Worm (Caenorhabditis elegans) whole organism, midembryonic: Measurements from ENCODE around the gene srx-60.

Source experiments
- ref-1 ChIP-seq: fragments of 200-800 bp; sonication (Bioruptor generic); conservative IDR thresholded peaks from 2 replicates; pipeline ENCODE4 v1.3.6; 2022; ENCODE audit warnings: missing genetic modification reagents, missing genetic modification characterization, missing compliant biosample characterization
- tab-1 ChIP-seq: fragments of 200-800 bp; sonication (Bioruptor generic); IDR thresholded peaks from 2 replicates; pipeline ENCODE4 v1.3.6; 2022; ENCODE audit warnings: missing genetic modification characterization, missing compliant biosample characterization

- TF ChIP-seq ref-1 (GFP tag; lab: Robert Waterston, UW) (no peak), tab-1 (GFP tag; lab: Robert Waterston, UW) (no peak)
These were observed 43.6 kb upstream of the srx-60 start, which contains the start of gene C03G6.6 for ce11 chrV:7357132-7357531.
